Fruit fly (Drosophila melanogaster) whole organism, embryonic: Measurements from ENCODE around the gene CG6951.

Experiments
- ATbp ChIP-seq: fragments of 200-800 bp; sonication (Bioruptor generic); optimal IDR thresholded peaks from 2 replicates; lab custom pipeline; 2017; ENCODE audit warnings: missing biosample characterization, mild to moderate bottlenecking, missing genetic modification characterization, missing genetic modification reagents
- Asciz ChIP-seq: fragments of 200-800 bp; sonication (Bioruptor generic); optimal IDR thresholded peaks from 2 replicates; lab custom pipeline; 2017; ENCODE audit warnings: missing biosample characterization, mild to moderate bottlenecking, missing genetic modification characterization, missing genetic modification reagents
- Bteb2 ChIP-seq: fragments of 200-800 bp; sonication (Bioruptor generic); optimal IDR thresholded peaks from 2 replicates; lab custom pipeline; 2016; ENCODE audit warnings: missing biosample characterization, missing genetic modification characterization
- CG10267 ChIP-seq: fragments of 200-800 bp; sonication (Bioruptor generic); optimal IDR thresholded peaks from 2 replicates; lab custom pipeline; 2018; ENCODE audit warnings: missing biosample characterization, mild to moderate bottlenecking, missing genetic modification characterization, moderate library complexity
- CG10462 ChIP-seq: fragments of 200-800 bp; sonication (Bioruptor generic); optimal IDR thresholded peaks from 2 replicates; lab custom pipeline; 2016; ENCODE audit warnings: missing biosample characterization, missing genetic modification characterization
- CG10979 ChIP-seq: fragments of 200-800 bp; sonication (Bioruptor generic); optimal IDR thresholded peaks from 2 replicates; lab custom pipeline; 2018; ENCODE audit warnings: missing biosample characterization, mild to moderate bottlenecking, missing genetic modification characterization, moderate library complexity
- CG12769 ChIP-seq: fragments of 200-800 bp; sonication (Bioruptor generic); optimal IDR thresholded peaks from 2 replicates; lab custom pipeline; 2019; ENCODE audit warnings: missing biosample characterization, mild to moderate bottlenecking, missing genetic modification characterization, moderate library complexity
- CG13424 ChIP-seq: fragments of 200-800 bp; sonication (Bioruptor generic); optimal IDR thresholded peaks from 2 replicates; lab custom pipeline; 2019; ENCODE audit warnings: missing biosample characterization, mild to moderate bottlenecking, missing genetic modification characterization, moderate library complexity
- CG13624 ChIP-seq: fragments of 200-800 bp; sonication (Bioruptor generic); optimal IDR thresholded peaks from 2 replicates; lab custom pipeline; 2016; ENCODE audit warnings: missing biosample characterization, missing genetic modification characterization
- CG14667 ChIP-seq: fragments of 200-800 bp; sonication (Bioruptor generic); IDR thresholded peaks from 2 replicates; pipeline ENCODE4 v1.3.6; 2022; ENCODE audit warnings: missing biosample characterization, missing genetic modification characterization
- CG14710 ChIP-seq: fragments of 200-800 bp; sonication (Bioruptor generic); optimal IDR thresholded peaks from 3 replicates; lab custom pipeline; 2019; ENCODE audit warnings: missing biosample characterization, mild to moderate bottlenecking, missing genetic modification characterization, moderate library complexity
- CG1603 ChIP-seq: fragments of 200-800 bp; sonication (Bioruptor generic); optimal IDR thresholded peaks from 2 replicates; lab custom pipeline; 2019; ENCODE audit warnings: missing biosample characterization, mild to moderate bottlenecking, missing genetic modification characterization, moderate library complexity
- CG17328 ChIP-seq: fragments of 200-800 bp; sonication (Bioruptor generic); IDR thresholded peaks from 2 replicates; pipeline ENCODE4 v1.3.6; 2022; ENCODE audit warnings: missing biosample characterization, missing genetic modification characterization
- CG18262 ChIP-seq: fragments of 200-800 bp; optimal IDR thresholded peaks from 3 replicates; lab custom pipeline; 2019; ENCODE audit warnings: missing biosample characterization, mild to moderate bottlenecking, missing genetic modification characterization, moderate library complexity
- CG2678 ChIP-seq: fragments of 200-800 bp; sonication (Bioruptor generic); optimal IDR thresholded peaks from 3 replicates; lab custom pipeline; 2019; ENCODE audit warnings: missing biosample characterization, mild to moderate bottlenecking, missing genetic modification characterization, moderate library complexity
- CG31224 ChIP-seq: fragments of 200-800 bp; sonication (Bioruptor generic); IDR thresholded peaks from 2 replicates; pipeline ENCODE4 v1.3.6; 2022; ENCODE audit warnings: missing biosample characterization, missing genetic modification characterization
- CG34224 ChIP-seq: fragments of 200-800 bp; sonication (Bioruptor generic); IDR thresholded peaks from 3 replicates; pipeline ENCODE4 v1.3.6; 2022; ENCODE audit warnings: missing biosample characterization, missing genetic modification characterization; ENCODE audit not compliant: partially characterized antibody
- CG8478 ChIP-seq: fragments of >200 bp; optimal IDR thresholded peaks from 2 replicates; lab custom pipeline; 2018
- CG9876 ChIP-seq: fragments of 200-800 bp; sonication (Bioruptor generic); optimal IDR thresholded peaks from 2 replicates; lab custom pipeline; 2016; ENCODE audit warnings: missing biosample characterization, missing genetic modification characterization
- CG9932 ChIP-seq: fragments of 200-800 bp; sonication (Bioruptor generic); IDR thresholded peaks from 2 replicates; pipeline ENCODE4 v1.3.6; 2022; ENCODE audit warnings: missing biosample characterization, missing genetic modification characterization
- ERR ChIP-seq: fragments of 200-800 bp; sonication (Bioruptor generic); optimal IDR thresholded peaks from 2 replicates; lab custom pipeline; 2016; ENCODE audit warnings: missing biosample characterization, missing genetic modification characterization
- Elba2 ChIP-seq: fragments of 200-800 bp; sonication (Bioruptor generic); optimal IDR thresholded peaks from 3 replicates; lab custom pipeline; 2016; ENCODE audit warnings: missing biosample characterization, missing genetic modification characterization
- Gsc ChIP-seq: fragments of 200-800 bp; sonication (Bioruptor generic); IDR thresholded peaks from 2 replicates; pipeline ENCODE4 v1.3.6; 2022; ENCODE audit warnings: missing biosample characterization, missing genetic modification characterization
- Kr ChIP-seq: fragments of 200-800 bp; sonication (Bioruptor generic); optimal IDR thresholded peaks from 2 replicates; lab custom pipeline; 2017; ENCODE audit warnings: missing biosample characterization, mild to moderate bottlenecking, missing genetic modification characterization
- Nf-YA ChIP-seq: fragments of 200-800 bp; sonication (Bioruptor generic); IDR thresholded peaks from 2 replicates; pipeline ENCODE4 v1.3.6; 2022; ENCODE audit warnings: missing biosample characterization, missing genetic modification characterization
- Sry-δ ChIP-seq: fragments of 200-800 bp; sonication (Bioruptor generic); optimal IDR thresholded peaks from 2 replicates; lab custom pipeline; 2016; ENCODE audit warnings: missing biosample characterization, missing genetic modification characterization
- ap ChIP-seq: fragments of 200-800 bp; sonication (Bioruptor generic); IDR thresholded peaks from 2 replicates; pipeline ENCODE4 v1.3.6; 2022; ENCODE audit warnings: missing biosample characterization, missing genetic modification characterization
- cas ChIP-seq: fragments of 200-800 bp; sonication (Bioruptor generic); IDR thresholded peaks from 2 replicates; pipeline ENCODE4 v1.3.6; 2022; ENCODE audit warnings: missing biosample characterization, missing genetic modification characterization
- chm ChIP-seq: fragments of 200-800 bp; sonication (Bioruptor generic); IDR thresholded peaks from 2 replicates; pipeline ENCODE4 v1.3.6; 2022; ENCODE audit warnings: missing biosample characterization, missing genetic modification characterization
- corto ChIP-seq: fragments of 200-800 bp; sonication (Bioruptor generic); optimal IDR thresholded peaks from 2 replicates; lab custom pipeline; 2016; ENCODE audit warnings: missing biosample characterization, mild to moderate bottlenecking, missing genetic modification characterization, moderate library complexity
- ewg ChIP-seq: fragments of 200-800 bp; sonication (Bioruptor generic); optimal IDR thresholded peaks from 3 replicates; lab custom pipeline; 2017; ENCODE audit warnings: mild to moderate bottlenecking, missing biosample characterization, missing genetic modification reagents, missing genetic modification characterization
- fd64A ChIP-seq: fragments of 200-800 bp; sonication (Bioruptor generic); optimal IDR thresholded peaks from 3 replicates; lab custom pipeline; 2018; ENCODE audit warnings: missing biosample characterization, mild to moderate bottlenecking, missing genetic modification characterization
- gfzf ChIP-seq: fragments of 200-800 bp; sonication (Bioruptor generic); optimal IDR thresholded peaks from 2 replicates; lab custom pipeline; 2016; ENCODE audit warnings: missing biosample characterization, mild to moderate bottlenecking, missing genetic modification characterization, moderate library complexity
- gsb ChIP-seq: fragments of 200-800 bp; sonication (Bioruptor generic); IDR thresholded peaks from 2 replicates; pipeline ENCODE4 v1.3.6; 2022; ENCODE audit warnings: missing biosample characterization, missing genetic modification characterization
- lab ChIP-seq: fragments of 200-800 bp; sonication (Bioruptor generic); optimal IDR thresholded peaks from 3 replicates; lab custom pipeline; 2017; ENCODE audit warnings: missing biosample characterization, missing genetic modification characterization, mild to moderate bottlenecking, moderate library complexity, missing genetic modification reagents
- luna ChIP-seq: fragments of 200-800 bp; sonication (Bioruptor generic); optimal IDR thresholded peaks from 2 replicates; lab custom pipeline; 2016; ENCODE audit warnings: missing biosample characterization, missing genetic modification characterization
- mld ChIP-seq: fragments of 200-800 bp; sonication (Bioruptor generic); IDR thresholded peaks from 3 replicates; pipeline ENCODE4 v1.3.6; 2022; ENCODE audit warnings: missing biosample characterization, missing genetic modification characterization; ENCODE audit not compliant: partially characterized antibody
- odd ChIP-seq: fragments of 200-800 bp; sonication (Bioruptor generic); optimal IDR thresholded peaks from 2 replicates; lab custom pipeline; 2017; ENCODE audit warnings: missing biosample characterization, mild to moderate bottlenecking, missing genetic modification characterization
- org-1 ChIP-seq: fragments of 200-800 bp; sonication (Bioruptor generic); optimal IDR thresholded peaks from 2 replicates; lab custom pipeline; 2017; ENCODE audit warnings: missing biosample characterization, missing genetic modification characterization
- psq ChIP-seq: fragments of 200-800 bp; sonication (Bioruptor generic); optimal IDR thresholded peaks from 2 replicates; lab custom pipeline; 2017; ENCODE audit warnings: missing biosample characterization, missing genetic modification characterization
- run ChIP-seq: fragments of 200-800 bp; sonication (Bioruptor generic); optimal IDR thresholded peaks from 3 replicates; lab custom pipeline; 2018; ENCODE audit warnings: missing biosample characterization, mild to moderate bottlenecking, missing genetic modification characterization
- seq ChIP-seq: fragments of 200-800 bp; sonication (Bioruptor generic); IDR thresholded peaks from 2 replicates; pipeline ENCODE4 v1.3.6; 2022; ENCODE audit warnings: missing biosample characterization, missing genetic modification characterization
- so ChIP-seq: fragments of 200-800 bp; sonication (Bioruptor generic); IDR thresholded peaks from 3 replicates; pipeline ENCODE4 v1.3.6; 2022; ENCODE audit warnings: missing biosample characterization, missing genetic modification characterization
- ssp ChIP-seq: fragments of 200-800 bp; sonication (Bioruptor generic); IDR thresholded peaks from 2 replicates; pipeline ENCODE4 v1.3.6; 2022; ENCODE audit warnings: missing biosample characterization, missing genetic modification characterization
- stc ChIP-seq: fragments of 200-800 bp; sonication (Bioruptor generic); IDR thresholded peaks from 2 replicates; pipeline ENCODE4 v1.3.6; 2022; ENCODE audit warnings: missing biosample characterization, missing genetic modification characterization
- sug ChIP-seq: fragments of 200-800 bp; optimal IDR thresholded peaks from 2 replicates; lab custom pipeline; 2019; ENCODE audit warnings: missing biosample characterization, mild to moderate bottlenecking, missing genetic modification characterization, moderate library complexity
- twi ChIP-seq: fragments of 200-800 bp; optimal IDR thresholded peaks from 2 replicates; lab custom pipeline; 2019; ENCODE audit warnings: missing biosample characterization, mild to moderate bottlenecking, missing genetic modification characterization, moderate library complexity
- vvl ChIP-seq: fragments of 200-800 bp; sonication (Bioruptor generic); IDR thresholded peaks from 2 replicates; pipeline ENCODE4 v1.3.6; 2022; ENCODE audit warnings: missing biosample characterization, missing genetic modification characterization
- wdn ChIP-seq: fragments of 200-800 bp; sonication (Bioruptor generic); IDR thresholded peaks from 2 replicates; pipeline ENCODE4 v1.3.6; 2022; ENCODE audit warnings: missing biosample characterization, missing genetic modification characterization

The CG6951 gene

dm6 chr3L:20241987-20242982 lies 1.2 kb downstream of the CG6951 start (continued):
- TF ChIP-seq CG10462 (GFP tag; lab: Kevin White, UChicago) (peak; percentile 15), ERR (GFP tag; lab: Kevin White, UChicago) (no peak), seq (GFP tag; lab: Robert Waterston, UW) (no peak), corto (GFP tag; lab: Kevin White, UChicago) (peak; percentile 48), Gsc (GFP tag; lab: Robert Waterston, UW) (no peak), run (tag; lab: Kevin White, UChicago) (no peak), CG2678 (tag; lab: Kevin White, UChicago) (peak; percentile 81), CG18262 (peak; percentile 92), Elba2 (no peak), Nf-YA (GFP tag; lab: Robert Waterston, UW) (0 out of 2 replicates have a peak, but pooled peaks have one; percentile 5), cas (GFP tag; lab: Robert Waterston, UW) (no peak), gsb (GFP tag; lab: Robert Waterston, UW) (0 out of 2 replicates have a peak, but pooled peaks have one; percentile 5), Asciz (GFP tag; lab: Kevin White, UChicago) (peak; percentile 56), Bteb2 (GFP tag; lab: Kevin White, UChicago) (no peak), CG14710 (tag; lab: Kevin White, UChicago) (peak; percentile 48), CG10979 (tag; lab: Kevin White, UChicago) (peak; percentile 43), CG12769 (tag; lab: Kevin White, UChicago) (no peak), twi (tag; lab: Kevin White, UChicago) (peak; percentile 27), odd (GFP tag; lab: Kevin White, UChicago) (no peak), luna (GFP tag; lab: Kevin White, UChicago) (no peak), CG10267 (tag; lab: Kevin White, UChicago) (peak; percentile 81), CG13424 (tag; lab: Kevin White, UChicago) (peak; percentile 75), ssp (GFP tag; lab: Robert Waterston, UW) (peak; percentile 56), Kr (no peak), CG34224 (GFP tag; lab: Robert Waterston, UW) (peak; percentile 60), sug (tag; lab: Kevin White, UChicago) (peak; percentile 57), ATbp (no peak), wdn (no peak; the same call in none of the 2 replicates), Sry-δ (GFP tag; lab: Kevin White, UChicago) (peak; percentile 19), gfzf (GFP tag; lab: Kevin White, UChicago) (no peak), vvl (GFP tag; lab: Robert Waterston, UW) (peak; percentile 50; the same call in 1 of the 2 replicates), lab (GFP tag; lab: Kevin White, UChicago) (peak; percentile 74), mld (GFP tag; lab: Robert Waterston, UW) (no peak), CG17328 (peak; percentile 22; the same call in 1 of the 2 replicates), fd64A (no peak), CG14667 (peak; percentile 62), ewg (GFP tag; lab: Kevin White, UChicago) (peak; percentile 25), psq (GFP tag; lab: Kevin White, UChicago) (peak; percentile 13), CG9932 (GFP tag; lab: Robert Waterston, UW) (peak; percentile 85), CG1603 (tag; lab: Kevin White, UChicago) (peak; percentile 6), ap (GFP tag; lab: Robert Waterston, UW) (peak; percentile 11; the same call in 1 of the 2 replicates), org-1 (GFP tag; lab: Kevin White, UChicago) (peak; percentile 8), CG9876 (no peak), stc (GFP tag; lab: Robert Waterston, UW) (peak; percentile 59), CG13624 (GFP tag; lab: Kevin White, UChicago) (no peak), CG8478 (lab: Kevin White, UChicago) (no peak), CG31224 (GFP tag; lab: Robert Waterston, UW) (peak; percentile 34), so (GFP tag; lab: Robert Waterston, UW) (0 out of 3 replicates have a peak, but pooled peaks have one; percentile 45), chm (GFP tag; lab: Robert Waterston, UW) (no peak)
